Worm (Caenorhabditis elegans) whole organism, L4 larva: ENCODE measurements around the gene cpna-3.

Experiments used
- cey-2 ChIP-seq: sonication (generic microtip); optimal IDR thresholded peaks from 3 replicates; lab custom pipeline; 2017; ENCODE audit warnings: missing genetic modification characterization, mild to moderate bottlenecking, missing compliant biosample characterization, antibody characterized with exemption, borderline replicate concordance; ENCODE audit not compliant: insufficient read depth
- dmd-9 ChIP-seq: fragments of 200-800 bp; sonication (Bioruptor generic); IDR thresholded peaks from 2 replicates; pipeline ENCODE4 v1.3.6; 2022; ENCODE audit warnings: missing genetic modification reagents, missing genetic modification characterization, missing compliant biosample characterization
- dpl-1 ChIP-seq: fragments of 150-350 bp; optimal IDR thresholded peaks from 2 replicates; lab custom pipeline; 2014; ENCODE audit warnings: missing biosample characterization, missing genetic modification reagents, missing genetic modification characterization
- hlh-11 ChIP-seq: fragments of 200-800 bp; sonication (Bioruptor generic); optimal IDR thresholded peaks from 2 replicates; lab custom pipeline; 2018; ENCODE audit warnings: mild to moderate bottlenecking, missing genetic modification characterization, missing compliant biosample characterization
- lsy-2 ChIP-seq, 2 experiments: fragments of 150-350 bp in 1 of 2; sonication (generic microtip) in 1 of 2; optimal IDR thresholded peaks; 2 replicates each; lab custom pipeline; 2014 to 2017; ENCODE audit warnings: missing biosample characterization in 2 of 2, missing genetic modification characterization in 2 of 2
- mdl-1 ChIP-seq, 2 experiments: fragments of 150-350 bp in 1 of 2; sonication (generic microtip) in 1 of 2; optimal IDR thresholded peaks; 2 replicates each; lab custom pipeline; 2014 to 2017; ENCODE audit warnings: missing biosample characterization in 2 of 2, missing genetic modification characterization in 2 of 2
- nhr-6 ChIP-seq: fragments of 150-350 bp; optimal IDR thresholded peaks from 2 replicates; lab custom pipeline; 2014; ENCODE audit warnings: missing biosample characterization, missing genetic modification characterization
- sdz-12 ChIP-seq: fragments of 200-800 bp; sonication (Bioruptor generic); optimal IDR thresholded peaks from 2 replicates; lab custom pipeline; 2018; ENCODE audit warnings: mild to moderate bottlenecking, missing genetic modification characterization, missing compliant biosample characterization
- skn-1 ChIP-seq: fragments of 150-350 bp; optimal IDR thresholded peaks from 2 replicates; lab custom pipeline; 2014; ENCODE audit warnings: missing biosample characterization, missing genetic modification characterization
- snpc-4 ChIP-seq: fragments of 150-350 bp; optimal IDR thresholded peaks from 2 replicates; lab custom pipeline; 2014; ENCODE audit warnings: missing biosample characterization, missing genetic modification characterization
- unc-62 ChIP-seq, 3 experiments: fragments of 150-350 bp in 1 of 3; sonication (generic microtip); optimal IDR thresholded peaks in 2 of 3; peaks in 1 of 3; 1 replicate in 1 of 3; 2 replicates in 2 of 3; lab custom pipeline; 2014 to 2017; ENCODE audit warnings: missing biosample characterization in 3 of 3, missing genetic modification characterization in 3 of 3, missing genetic modification reagents in 3 of 3, missing genotype in 1 of 3

DNA sequence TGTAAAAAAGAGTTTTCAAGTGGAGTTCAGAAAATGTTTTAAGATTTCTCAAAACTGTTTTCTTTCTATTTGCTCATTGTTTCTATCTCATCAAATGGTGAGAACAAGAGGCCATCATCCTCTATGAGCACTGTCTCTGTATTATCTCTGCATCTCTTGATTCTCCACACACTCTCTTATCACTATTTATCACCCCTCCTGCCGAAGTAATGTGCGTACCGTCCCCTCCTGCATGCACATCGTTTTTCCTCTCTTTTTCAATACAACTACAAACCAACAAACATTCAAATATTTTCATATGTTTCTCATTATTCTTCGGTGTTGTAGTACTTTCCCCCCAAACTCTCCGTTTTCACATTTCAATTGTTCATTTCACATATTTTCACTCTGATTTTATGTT lies 19.8 kb downstream of the cpna-3 start:
- TF ChIP-seq nhr-6: no peak
- TF ChIP-seq hlh-11: peak; percentile 29
- TF ChIP-seq cey-2 (tag; lab: Kevin White, UChicago): no peak
- no peak for TF ChIP-seq dmd-9
- no peak for TF ChIP-seq sdz-12
- TF ChIP-seq dpl-1 (GFP tag; lab: Kevin White, UChicago): no peak
- no peak for TF ChIP-seq mdl-1 (tag; optimal IDR thresholded peaks at IDR 0.05; lab: Kevin White, UChicago)
- TF ChIP-seq skn-1 (tag; lab: Kevin White, UChicago): no peak
- no peak for TF ChIP-seq unc-62 (GFP tag; optimal IDR thresholded peaks at IDR 0.05 in 1 of 2; lab: Kevin White, UChicago)
- TF ChIP-seq unc-62 (tag; optimal IDR thresholded peaks at IDR 0.05; lab: Kevin White, UChicago): no peak
- TF ChIP-seq lsy-2 (tag; optimal IDR thresholded peaks at IDR 0.05; lab: Kevin White, UChicago): no peak
- no peak for TF ChIP-seq snpc-4
